Worm (Caenorhabditis elegans) whole organism, L4 larva: ENCODE data around the gene tre-5.

Experiments used
- D1046.2 ChIP-seq: fragments of 200-800 bp; sonication (Bioruptor generic); IDR thresholded peaks from 2 replicates; pipeline ENCODE4 v1.3.6; 2022; ENCODE audit warnings: missing genetic modification characterization, missing compliant biosample characterization
- F44E2.7 ChIP-seq: fragments of 200-800 bp; sonication (Bioruptor generic); IDR thresholded peaks from 2 replicates; pipeline ENCODE4 v2.1.2; 2022; ENCODE audit warnings: missing genetic modification characterization, missing compliant biosample characterization
- T20F7.1 ChIP-seq: fragments of 200-800 bp; sonication (Bioruptor generic); optimal IDR thresholded peaks from 2 replicates; lab custom pipeline; 2018; ENCODE audit warnings: mild to moderate bottlenecking, missing genetic modification characterization, missing compliant biosample characterization
- Y105C5A.15 ChIP-seq: fragments of 200-800 bp; sonication (Bioruptor generic); IDR thresholded peaks from 2 replicates; pipeline ENCODE4 v1.3.6; 2022; ENCODE audit warnings: missing genetic modification characterization, missing compliant biosample characterization
- Y48G9A.11 ChIP-seq: fragments of 200-800 bp; sonication (Bioruptor generic); IDR thresholded peaks from 2 replicates; pipeline ENCODE4 v1.3.6; 2022; ENCODE audit warnings: missing genetic modification reagents, missing genetic modification characterization, missing compliant biosample characterization
- ZK337.2 ChIP-seq: fragments of 200-800 bp; sonication (Bioruptor generic); IDR thresholded peaks from 2 replicates; pipeline ENCODE4 v1.3.6; 2022; ENCODE audit warnings: missing genetic modification reagents, missing genetic modification characterization, missing compliant biosample characterization
- ZK546.5 ChIP-seq, 2 experiments: sonication (generic microtip); optimal IDR thresholded peaks; 2 replicates each; lab custom pipeline; 2017; ENCODE audit warnings: missing biosample characterization in 2 of 2, missing genetic modification characterization in 2 of 2
- aha-1 ChIP-seq: fragments of 150-350 bp; peaks from one replicate; lab custom pipeline; 2014; ENCODE audit warnings: missing biosample characterization, missing genetic modification characterization
- ama-1 ChIP-seq: fragments of 150-350 bp; optimal IDR thresholded peaks from 2 replicates; lab custom pipeline; 2014; ENCODE audit warnings: inconsistent platforms, mixed read lengths
- attf-4 ChIP-seq: sonication (generic microtip); optimal IDR thresholded peaks from 3 replicates; lab custom pipeline; 2017; ENCODE audit warnings: missing biosample characterization, missing genetic modification characterization
- ceh-20 ChIP-seq: fragments of 200-800 bp; sonication (Bioruptor generic); IDR thresholded peaks from 2 replicates; pipeline ENCODE4 v1.3.6; 2022; ENCODE audit warnings: missing genetic modification reagents, missing genetic modification characterization, missing compliant biosample characterization
- ceh-28 ChIP-seq: fragments of 150-350 bp; optimal IDR thresholded peaks from 2 replicates; lab custom pipeline; 2014; ENCODE audit warnings: missing biosample characterization, missing genetic modification reagents, missing genetic modification characterization
- ceh-32 ChIP-seq: sonication (generic microtip); optimal IDR thresholded peaks from 2 replicates; lab custom pipeline; 2016; ENCODE audit warnings: mild to moderate bottlenecking, missing genetic modification characterization, missing compliant biosample characterization; ENCODE audit not compliant: poor library complexity
- ceh-44 ChIP-seq: fragments of 200-800 bp; sonication (Bioruptor generic); IDR thresholded peaks from 2 replicates; pipeline ENCODE4 v1.3.6; 2022; ENCODE audit warnings: missing genetic modification reagents, missing genetic modification characterization, missing compliant biosample characterization
- cey-2 ChIP-seq: sonication (generic microtip); optimal IDR thresholded peaks from 3 replicates; lab custom pipeline; 2017; ENCODE audit warnings: missing genetic modification characterization, mild to moderate bottlenecking, missing compliant biosample characterization, antibody characterized with exemption, borderline replicate concordance; ENCODE audit not compliant: insufficient read depth
- daf-12 ChIP-seq: fragments of 150-350 bp; optimal IDR thresholded peaks from 2 replicates; lab custom pipeline; 2014; ENCODE audit warnings: missing biosample characterization, missing genetic modification reagents, missing genetic modification characterization
- daf-19 ChIP-seq: fragments of 200-800 bp; sonication (Bioruptor generic); conservative IDR thresholded peaks from 2 replicates; pipeline ENCODE4 v1.3.6; 2022; ENCODE audit warnings: missing genetic modification characterization, missing compliant biosample characterization
- dpl-1 ChIP-seq: fragments of 150-350 bp; optimal IDR thresholded peaks from 2 replicates; lab custom pipeline; 2014; ENCODE audit warnings: missing biosample characterization, missing genetic modification reagents, missing genetic modification characterization
- duxl-1 ChIP-seq: sonication (generic microtip); optimal IDR thresholded peaks from 2 replicates; lab custom pipeline; 2016; ENCODE audit warnings: mild to moderate bottlenecking, missing genetic modification characterization, moderate library complexity, missing compliant biosample characterization; ENCODE audit not compliant: poor library complexity
- egl-43 ChIP-seq: fragments of 200-800 bp; sonication (Bioruptor generic); IDR thresholded peaks from 2 replicates; pipeline ENCODE4 v1.3.6; 2022; ENCODE audit warnings: missing genetic modification reagents, missing genetic modification characterization, missing compliant biosample characterization
- fos-1 ChIP-seq: fragments of 150-350 bp; optimal IDR thresholded peaks from 2 replicates; lab custom pipeline; 2014; ENCODE audit warnings: missing biosample characterization, missing genetic modification characterization
- hlh-30 ChIP-seq: sonication (generic microtip); optimal IDR thresholded peaks from 2 replicates; lab custom pipeline; 2017; ENCODE audit warnings: antibody characterized with exemption, mild to moderate bottlenecking, missing genetic modification characterization, missing compliant biosample characterization; ENCODE audit not compliant: insufficient read depth
- jun-1 ChIP-seq: fragments of 150-350 bp; optimal IDR thresholded peaks from 2 replicates; lab custom pipeline; 2014; ENCODE audit warnings: missing biosample characterization, missing genetic modification reagents, missing genetic modification characterization
- lim-7 ChIP-seq: fragments of 200-800 bp; sonication (Bioruptor generic); IDR thresholded peaks from 2 replicates; pipeline ENCODE4 v1.3.6; 2022; ENCODE audit warnings: missing genetic modification characterization, missing compliant biosample characterization
- lin-1 ChIP-seq: fragments of 200-800 bp; sonication (Bioruptor generic); IDR thresholded peaks from 2 replicates; pipeline ENCODE4 v1.3.6; 2022; ENCODE audit warnings: missing genetic modification reagents, missing genetic modification characterization, missing compliant biosample characterization
- lin-38 ChIP-seq: fragments of 200-800 bp; sonication (Bioruptor generic); IDR thresholded peaks from 2 replicates; pipeline ENCODE4 v1.3.6; 2022; ENCODE audit warnings: missing genetic modification reagents, missing genetic modification characterization, missing compliant biosample characterization
- lsy-2 ChIP-seq, 2 experiments: fragments of 150-350 bp in 1 of 2; sonication (generic microtip) in 1 of 2; optimal IDR thresholded peaks; 2 replicates each; lab custom pipeline; 2014 to 2017; ENCODE audit warnings: missing biosample characterization in 2 of 2, missing genetic modification characterization in 2 of 2
- madf-5 ChIP-seq, 2 experiments: fragments of 200-800 bp; sonication (Bioruptor generic); IDR thresholded peaks; 2 replicates each; pipeline ENCODE4 v1.3.6; 2022; ENCODE audit warnings: missing compliant biosample characterization in 2 of 2, missing genetic modification characterization in 2 of 2
- mdl-1 ChIP-seq, 2 experiments: fragments of 150-350 bp in 1 of 2; sonication (generic microtip) in 1 of 2; optimal IDR thresholded peaks; 2 replicates each; lab custom pipeline; 2014 to 2017; ENCODE audit warnings: missing biosample characterization in 2 of 2, missing genetic modification characterization in 2 of 2
- nhr-102 ChIP-seq: sonication (generic microtip); optimal IDR thresholded peaks from 2 replicates; lab custom pipeline; 2016; ENCODE audit warnings: mild to moderate bottlenecking, missing genetic modification characterization, moderate library complexity, missing compliant biosample characterization
- nhr-111 ChIP-seq: fragments of 200-800 bp; sonication (Bioruptor generic); optimal IDR thresholded peaks from 2 replicates; lab custom pipeline; 2018; ENCODE audit warnings: mild to moderate bottlenecking, missing genetic modification characterization, missing compliant biosample characterization
- nhr-237 ChIP-seq: sonication (generic microtip); optimal IDR thresholded peaks from 2 replicates; lab custom pipeline; 2017; ENCODE audit warnings: missing biosample characterization, missing genetic modification characterization
- nhr-41 ChIP-seq: fragments of 200-800 bp; sonication (Bioruptor generic); IDR thresholded peaks from 2 replicates; pipeline ENCODE4 v1.3.6; 2022; ENCODE audit warnings: missing genetic modification reagents, missing genetic modification characterization, missing compliant biosample characterization
- nhr-42 ChIP-seq: fragments of 200-800 bp; sonication (Bioruptor generic); IDR thresholded peaks from 2 replicates; pipeline ENCODE4 v1.3.6; 2022; ENCODE audit warnings: missing genetic modification characterization, missing compliant biosample characterization
- nhr-48 ChIP-seq: sonication (generic microtip); optimal IDR thresholded peaks from 2 replicates; lab custom pipeline; 2016; ENCODE audit warnings: mild to moderate bottlenecking, missing genetic modification characterization, missing compliant biosample characterization
- nhr-77 ChIP-seq: fragments of 150-350 bp; optimal IDR thresholded peaks from 2 replicates; lab custom pipeline; 2014; ENCODE audit warnings: missing biosample characterization, missing genetic modification characterization
- php-3 ChIP-seq: fragments of 200-800 bp; sonication (Bioruptor generic); IDR thresholded peaks from 2 replicates; pipeline ENCODE4 v1.3.6; 2022; ENCODE audit warnings: missing genetic modification reagents, missing genetic modification characterization, missing compliant biosample characterization
- pqm-1 ChIP-seq: sonication (generic microtip); optimal IDR thresholded peaks from 2 replicates; lab custom pipeline; 2017; ENCODE audit warnings: missing biosample characterization, missing genetic modification characterization
- sdz-12 ChIP-seq: fragments of 200-800 bp; sonication (Bioruptor generic); optimal IDR thresholded peaks from 2 replicates; lab custom pipeline; 2018; ENCODE audit warnings: mild to moderate bottlenecking, missing genetic modification characterization, missing compliant biosample characterization
- set-16 ChIP-seq: fragments of 200-800 bp; sonication (Bioruptor generic); IDR thresholded peaks from 2 replicates; pipeline ENCODE4 v1.3.6; 2022; ENCODE audit warnings: missing genetic modification reagents, missing genetic modification characterization, missing compliant biosample characterization
- snpc-1.2 ChIP-seq: fragments of 200-800 bp; sonication (Bioruptor generic); IDR thresholded peaks from 2 replicates; pipeline ENCODE4 v1.3.6; 2022; ENCODE audit warnings: missing genetic modification reagents, missing genetic modification characterization, missing compliant biosample characterization
- snpc-4 ChIP-seq: fragments of 150-350 bp; optimal IDR thresholded peaks from 2 replicates; lab custom pipeline; 2014; ENCODE audit warnings: missing biosample characterization, missing genetic modification characterization
- spr-1 ChIP-seq: sonication (generic microtip); optimal IDR thresholded peaks from 2 replicates; lab custom pipeline; 2016; ENCODE audit warnings: mild to moderate bottlenecking, missing genetic modification characterization, missing compliant biosample characterization
- unc-39 ChIP-seq: sonication (generic microtip); optimal IDR thresholded peaks from 2 replicates; lab custom pipeline; 2017; ENCODE audit warnings: missing biosample characterization, missing genetic modification characterization
- zfp-3 ChIP-seq: fragments of 200-800 bp; sonication (Bioruptor generic); conservative IDR thresholded peaks from 2 replicates; pipeline ENCODE4 v1.3.6; 2022; ENCODE audit warnings: missing genetic modification reagents, missing genetic modification characterization, missing compliant biosample characterization
- zip-11 ChIP-seq: fragments of 200-800 bp; sonication (Bioruptor generic); IDR thresholded peaks from 2 replicates; pipeline ENCODE4 v1.3.6; 2022; ENCODE audit warnings: missing genetic modification characterization, missing compliant biosample characterization
- zip-2 ChIP-seq: fragments of 150-350 bp; optimal IDR thresholded peaks from 2 replicates; lab custom pipeline; 2014; ENCODE audit warnings: missing biosample characterization, missing genetic modification characterization

Gene tre-5

ce11 chrII:55204-55603, at the start of gene tre-5:
Gene tre-5, minus strand, starts transcription at chrII:55304.
- TF ChIP-seq set-16 (GFP tag; lab: Robert Waterston, UW) = no peak
- no peak for TF ChIP-seq jun-1 (tag; lab: Kevin White, UChicago)
- TF ChIP-seq nhr-41 = no peak
- TF ChIP-seq php-3 = no peak
- peak; percentile 33 for TF ChIP-seq hlh-30 (tag; lab: Kevin White, UChicago)
- no peak for TF ChIP-seq T20F7.1
- no peak for TF ChIP-seq zip-2 (tag; lab: Kevin White, UChicago)

ce11 chrII:104234-104633, 49.1 kb upstream of the tre-5 start, which contains the start of gene col-68:
Gene col-68, plus strand, starts transcription at chrII:104534.
- TF ChIP-seq nhr-77 (no peak), Y105C5A.15 (GFP tag; lab: Robert Waterston, UW) (no peak), dpl-1 (GFP tag; lab: Kevin White, UChicago) (no peak), sdz-12 (GFP tag; lab: Kevin White, UChicago) (no peak), nhr-237 (tag; lab: Kevin White, UChicago) (no peak), lsy-2 (tag; optimal IDR thresholded peaks at IDR 0.05; lab: Kevin White, UChicago) (no peak)

DNA sequence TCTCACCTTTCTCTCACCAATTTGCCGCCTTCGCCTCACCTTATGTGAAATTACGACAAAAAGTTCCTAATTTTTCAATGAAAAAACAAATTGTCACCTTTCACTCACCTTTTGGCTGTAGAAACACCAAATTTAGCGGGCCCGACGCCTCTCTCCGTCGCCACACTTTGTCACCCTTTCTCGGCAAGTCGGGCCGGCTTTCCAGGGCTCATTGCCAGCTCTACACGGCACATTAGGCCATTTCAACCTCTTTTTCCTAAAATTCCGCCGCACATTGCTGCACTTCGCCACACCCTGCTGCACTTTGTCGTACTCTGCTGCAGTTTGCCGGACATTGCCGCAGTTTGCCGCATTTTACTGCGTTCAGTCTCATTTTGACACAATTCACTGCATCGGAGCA, 46.1 kb upstream of the tre-5 start:
- no peak for TF ChIP-seq ceh-20
- no peak for TF ChIP-seq attf-4 (tag; lab: Kevin White, UChicago)
- TF ChIP-seq pqm-1 (tag; lab: Kevin White, UChicago) = no peak
- TF ChIP-seq ama-1 (lab: Kevin White, UChicago) = no peak
- no peak for TF ChIP-seq nhr-42
- TF ChIP-seq ceh-32 = no peak
- TF ChIP-seq F44E2.7 (GFP tag; lab: Robert Waterston, UW) = no peak
- TF ChIP-seq jun-1 (tag; lab: Kevin White, UChicago) = no peak
- no peak for TF ChIP-seq ZK337.2
- no peak for TF ChIP-seq lin-38 (GFP tag; lab: Robert Waterston, UW)
- TF ChIP-seq D1046.2 (GFP tag; lab: Robert Waterston, UW) = 0 out of 2 replicates have a peak, but pooled peaks have one; percentile 32
- TF ChIP-seq zip-2 (tag; lab: Kevin White, UChicago) = no peak
- TF ChIP-seq aha-1 (tag; lab: Kevin White, UChicago) = no peak
- TF ChIP-seq lim-7 (GFP tag; lab: Robert Waterston, UW) = no peak
- TF ChIP-seq zfp-3 (GFP tag; lab: Robert Waterston, UW) = no peak
- peak; percentile 50; the same call in 1 of the 2 replicates for TF ChIP-seq set-16 (GFP tag; lab: Robert Waterston, UW)
- no peak for TF ChIP-seq dpl-1 (GFP tag; lab: Kevin White, UChicago)
- no peak for TF ChIP-seq mdl-1 (tag; optimal IDR thresholded peaks at IDR 0.05; lab: Kevin White, UChicago)
- no peak for TF ChIP-seq daf-19 (GFP tag; lab: Robert Waterston, UW)
- TF ChIP-seq nhr-48 (tag; lab: Kevin White, UChicago) = no peak
- no peak for TF ChIP-seq hlh-30 (tag; lab: Kevin White, UChicago)
- no peak for TF ChIP-seq snpc-4 (tag; lab: Kevin White, UChicago)
- 0 out of 2 replicates have a peak, but pooled peaks have one; percentile 16 for TF ChIP-seq egl-43 (GFP tag; lab: Robert Waterston, UW)
- TF ChIP-seq spr-1 (tag; lab: Kevin White, UChicago) = no peak
- TF ChIP-seq ceh-28 (tag; lab: Kevin White, UChicago) = no peak
- TF ChIP-seq unc-39 (tag; lab: Kevin White, UChicago) = no peak
- no peak for TF ChIP-seq php-3
- TF ChIP-seq lin-1 (GFP tag; lab: Robert Waterston, UW) = no peak
- TF ChIP-seq duxl-1 (tag; lab: Kevin White, UChicago) = no peak
- no peak for TF ChIP-seq daf-12 (tag; lab: Kevin White, UChicago)
- TF ChIP-seq lsy-2 (tag; optimal IDR thresholded peaks at IDR 0.05; lab: Kevin White, UChicago) = no peak
- 0 out of 2 replicates have a peak, but pooled peaks have one; percentile 49 for TF ChIP-seq ceh-44 (GFP tag; lab: Robert Waterston, UW)
- TF ChIP-seq madf-5 (GFP tag; IDR thresholded peaks at IDR 0.05; lab: Robert Waterston, UW) = no peak
- no peak for TF ChIP-seq nhr-102
- no peak for TF ChIP-seq zip-11
- no peak for TF ChIP-seq nhr-111 (GFP tag; lab: Kevin White, UChicago)
- TF ChIP-seq cey-2 (tag; lab: Kevin White, UChicago) = no peak
- 0 out of 2 replicates have a peak, but pooled peaks have one; percentile 38 for TF ChIP-seq snpc-1.2 (GFP tag; lab: Robert Waterston, UW)
- TF ChIP-seq ZK546.5 (tag; optimal IDR thresholded peaks at IDR 0.05; lab: Kevin White, UChicago) = no peak
- no peak for TF ChIP-seq fos-1 (tag; lab: Kevin White, UChicago)
- peak; percentile 39; the same call in 1 of the 2 replicates for TF ChIP-seq Y48G9A.11 (GFP tag; lab: Robert Waterston, UW)
